Worm (Caenorhabditis elegans) whole organism, L3 larva: ENCODE data around the gene C29H12.2.

Experiments used
- ceh-82 ChIP-seq: fragments of 150-350 bp; optimal IDR thresholded peaks from 2 replicates; lab custom pipeline; 2014; ENCODE audit warnings: missing biosample characterization, missing genetic modification characterization
- jun-1 ChIP-seq: fragments of 150-350 bp; optimal IDR thresholded peaks from 2 replicates; lab custom pipeline; 2014; ENCODE audit warnings: missing biosample characterization, missing genetic modification reagents, missing genetic modification characterization
- lin-15B ChIP-seq: fragments of 150-350 bp; optimal IDR thresholded peaks from 2 replicates; lab custom pipeline; 2014; ENCODE audit warnings: missing biosample characterization, missing genetic modification characterization
- mdl-1 ChIP-seq: fragments of 150-350 bp; optimal IDR thresholded peaks from 2 replicates; lab custom pipeline; 2014; ENCODE audit warnings: missing biosample characterization, missing genetic modification characterization
- nhr-237 ChIP-seq: fragments of 150-350 bp; optimal IDR thresholded peaks from 2 replicates; lab custom pipeline; 2014; ENCODE audit warnings: missing biosample characterization, missing genetic modification characterization
- pqm-1 ChIP-seq: fragments of 150-350 bp; optimal IDR thresholded peaks from 2 replicates; lab custom pipeline; 2017; ENCODE audit warnings: missing biosample characterization, missing genetic modification characterization, inconsistent platforms
- skn-1 ChIP-seq: fragments of 150-350 bp; optimal IDR thresholded peaks from 2 replicates; lab custom pipeline; 2014; ENCODE audit warnings: missing biosample characterization, missing genetic modification characterization
- tbx-2 ChIP-seq: sonication (generic microtip); optimal IDR thresholded peaks from 2 replicates; lab custom pipeline; 2016; ENCODE audit warnings: mild to moderate bottlenecking, missing genetic modification characterization, missing compliant biosample characterization
- unc-62 ChIP-seq: fragments of 150-350 bp; sonication (generic microtip); optimal IDR thresholded peaks from 4 replicates; lab custom pipeline; 2014; ENCODE audit warnings: missing biosample characterization, missing genetic modification reagents, missing genetic modification characterization
- ztf-4 ChIP-seq: fragments of 150-350 bp; optimal IDR thresholded peaks from 2 replicates; lab custom pipeline; 2014; ENCODE audit warnings: missing biosample characterization, missing genetic modification characterization

- TF ChIP-seq tbx-2 (tag; lab: Kevin White, UChicago) (no peak), unc-62 (GFP tag; lab: Kevin White, UChicago) (no peak), ceh-82 (tag; lab: Kevin White, UChicago) (no peak), skn-1 (no peak), pqm-1 (no peak), jun-1 (tag; lab: Kevin White, UChicago) (no peak), ztf-4 (tag; lab: Kevin White, UChicago) (no peak), nhr-237 (tag; lab: Kevin White, UChicago) (no peak), mdl-1 (tag; lab: Kevin White, UChicago) (no peak), lin-15B (tag; lab: Kevin White, UChicago) (no peak)
Measured at ce11 chrII:6160994-6161393, 37.4 kb downstream of the C29H12.2 start, which contains the start of gene exp-1.
